Fruit fly (Drosophila melanogaster) whole organism, prepupa: Measurements from ENCODE around the gene CG34325.

Experiments used
- Blimp-1 ChIP-seq: fragments of 200-800 bp; sonication (Bioruptor generic); optimal IDR thresholded peaks from 3 replicates; lab custom pipeline; 2017; ENCODE audit warnings: missing biosample characterization, missing genetic modification characterization, mild to moderate bottlenecking, moderate library complexity, missing genetic modification reagents
- CG10631 ChIP-seq: fragments of 200-800 bp; sonication (Bioruptor generic); optimal IDR thresholded peaks from 2 replicates; lab custom pipeline; 2016; ENCODE audit warnings: missing biosample characterization, missing genetic modification characterization
- CG10669 ChIP-seq: fragments of 200-800 bp; sonication (Bioruptor generic); optimal IDR thresholded peaks from 3 replicates; lab custom pipeline; 2018; ENCODE audit warnings: missing biosample characterization, mild to moderate bottlenecking, missing genetic modification characterization, moderate library complexity
- CG11294 ChIP-seq: fragments of 200-800 bp; sonication (Bioruptor generic); IDR thresholded peaks from 2 replicates; pipeline ENCODE4 v1.3.6; 2022; ENCODE audit warnings: missing biosample characterization, missing genetic modification characterization
- CG11762 ChIP-seq: fragments of 200-800 bp; sonication (Bioruptor generic); optimal IDR thresholded peaks from 3 replicates; lab custom pipeline; 2016; ENCODE audit warnings: missing biosample characterization, missing genetic modification characterization; ENCODE audit not compliant: insufficient read depth
- CG11902 ChIP-seq: fragments of 200-800 bp; sonication (Bioruptor generic); optimal IDR thresholded peaks from 3 replicates; lab custom pipeline; 2016; ENCODE audit warnings: missing biosample characterization, missing genetic modification characterization
- CG1621 ChIP-seq: fragments of 200-800 bp; sonication (Bioruptor generic); optimal IDR thresholded peaks from 3 replicates; lab custom pipeline; 2018; ENCODE audit warnings: missing biosample characterization, mild to moderate bottlenecking, missing genetic modification characterization
- CG3032 ChIP-seq: fragments of 200-800 bp; optimal IDR thresholded peaks from 2 replicates; lab custom pipeline; 2019; ENCODE audit warnings: missing biosample characterization, mild to moderate bottlenecking, missing genetic modification characterization, moderate library complexity
- CG31627 ChIP-seq: fragments of 200-800 bp; sonication (Bioruptor generic); optimal IDR thresholded peaks from 3 replicates; lab custom pipeline; 2016; ENCODE audit warnings: missing biosample characterization, missing genetic modification characterization
- CG32006 ChIP-seq: fragments of 200-800 bp; sonication (Bioruptor generic); optimal IDR thresholded peaks from 3 replicates; lab custom pipeline; 2017; ENCODE audit warnings: missing biosample characterization, mild to moderate bottlenecking, missing genetic modification characterization
- CG6163 ChIP-seq: fragments of 200-800 bp; sonication (Bioruptor generic); IDR thresholded peaks from 3 replicates; pipeline ENCODE4 v1.3.6; 2022; ENCODE audit warnings: missing biosample characterization, missing genetic modification characterization
- CG6792 ChIP-seq: fragments of 200-800 bp; sonication (Bioruptor generic); optimal IDR thresholded peaks from 3 replicates; lab custom pipeline; 2016; ENCODE audit warnings: missing biosample characterization, missing genetic modification characterization
- CG6808 ChIP-seq: fragments of 200-800 bp; sonication (Bioruptor generic); optimal IDR thresholded peaks from 3 replicates; lab custom pipeline; 2017; ENCODE audit warnings: missing biosample characterization, missing genetic modification characterization, mild to moderate bottlenecking, moderate library complexity, missing genetic modification reagents
- CG7368 ChIP-seq: fragments of 200-800 bp; sonication (Bioruptor generic); optimal IDR thresholded peaks from 3 replicates; lab custom pipeline; 2016; ENCODE audit warnings: missing biosample characterization, missing genetic modification characterization
- CG8319 ChIP-seq: fragments of 200-800 bp; sonication (Bioruptor generic); optimal IDR thresholded peaks from 3 replicates; lab custom pipeline; 2016; ENCODE audit warnings: missing biosample characterization, missing genetic modification characterization
- CG8632 ChIP-seq: fragments of 200-800 bp; sonication (Bioruptor generic); optimal IDR thresholded peaks from 3 replicates; lab custom pipeline; 2016; ENCODE audit warnings: missing biosample characterization, missing genetic modification characterization
- Eip78C ChIP-seq: fragments of 200-800 bp; sonication (Bioruptor generic); peaks from one replicate; lab custom pipeline; 2016; ENCODE audit warnings: missing biosample characterization, missing genetic modification characterization
- Hr38 ChIP-seq: sonication (Bioruptor generic); optimal IDR thresholded peaks from 2 replicates; lab custom pipeline; 2016; ENCODE audit warnings: missing biosample characterization, missing genetic modification characterization
- Hr39 ChIP-seq: fragments of 200-800 bp; sonication (Bioruptor generic); optimal IDR thresholded peaks from 2 replicates; lab custom pipeline; 2016; ENCODE audit warnings: missing biosample characterization, missing genetic modification characterization
- Hr4 ChIP-seq: fragments of 200-800 bp; sonication (Bioruptor generic); optimal IDR thresholded peaks from 3 replicates; lab custom pipeline; 2016; ENCODE audit warnings: missing biosample characterization, missing genetic modification characterization
- Lpt ChIP-seq: fragments of 200-800 bp; sonication (Bioruptor generic); optimal IDR thresholded peaks from 3 replicates; lab custom pipeline; 2016; ENCODE audit warnings: missing biosample characterization, missing genetic modification characterization
- OdsH ChIP-seq: fragments of 200-800 bp; sonication (Bioruptor generic); optimal IDR thresholded peaks from 3 replicates; lab custom pipeline; 2016; ENCODE audit warnings: missing biosample characterization, missing genetic modification characterization
- Smox ChIP-seq: fragments of 200-800 bp; sonication (Bioruptor generic); optimal IDR thresholded peaks from 3 replicates; lab custom pipeline; 2016; ENCODE audit warnings: missing biosample characterization, missing genetic modification characterization
- Sox14 ChIP-seq: fragments of 200-800 bp; sonication (Bioruptor generic); optimal IDR thresholded peaks from 3 replicates; lab custom pipeline; 2016; ENCODE audit warnings: missing biosample characterization, missing genetic modification characterization
- Sox15 ChIP-seq: fragments of 200-800 bp; sonication (Bioruptor generic); optimal IDR thresholded peaks from 3 replicates; lab custom pipeline; 2016; ENCODE audit warnings: missing biosample characterization, missing genetic modification characterization
- achi ChIP-seq: fragments of 200-800 bp; sonication (Bioruptor generic); optimal IDR thresholded peaks from 3 replicates; lab custom pipeline; 2016; ENCODE audit warnings: missing biosample characterization, missing genetic modification characterization
- acj6 ChIP-seq: fragments of 200-800 bp; sonication (Bioruptor generic); optimal IDR thresholded peaks from 3 replicates; lab custom pipeline; 2016; ENCODE audit warnings: missing biosample characterization, missing genetic modification characterization
- eg ChIP-seq: fragments of 200-800 bp; sonication (Bioruptor generic); IDR thresholded peaks from 3 replicates; pipeline ENCODE4 v1.3.6; 2022; ENCODE audit warnings: missing biosample characterization, missing genetic modification characterization
- esn ChIP-seq: fragments of 200-800 bp; sonication (Bioruptor generic); optimal IDR thresholded peaks from 2 replicates; lab custom pipeline; 2016; ENCODE audit warnings: missing biosample characterization, mild to moderate bottlenecking, missing genetic modification characterization, moderate library complexity
- fd59A ChIP-seq: fragments of 200-800 bp; sonication (Bioruptor generic); optimal IDR thresholded peaks from 2 replicates; lab custom pipeline; 2017; ENCODE audit warnings: missing biosample characterization, mild to moderate bottlenecking, missing genetic modification characterization, missing genetic modification reagents
- fd85E ChIP-seq: fragments of 200-800 bp; sonication (Bioruptor generic); optimal IDR thresholded peaks from 3 replicates; lab custom pipeline; 2016; ENCODE audit warnings: missing biosample characterization, missing genetic modification characterization
- fkh ChIP-seq: fragments of 200-800 bp; sonication (Bioruptor generic); optimal IDR thresholded peaks from 3 replicates; lab custom pipeline; 2017; ENCODE audit warnings: missing biosample characterization, mild to moderate bottlenecking, missing genetic modification characterization, moderate library complexity
- lz ChIP-seq: fragments of 200-800 bp; sonication (Bioruptor generic); optimal IDR thresholded peaks from 3 replicates; lab custom pipeline; 2016; ENCODE audit warnings: missing biosample characterization, missing genetic modification characterization
- net ChIP-seq: fragments of 200-800 bp; sonication (Bioruptor generic); optimal IDR thresholded peaks from 3 replicates; lab custom pipeline; 2016; ENCODE audit warnings: missing biosample characterization, missing genetic modification characterization
- pdm3 ChIP-seq: fragments of 200-800 bp; sonication (Bioruptor generic); optimal IDR thresholded peaks from 3 replicates; lab custom pipeline; 2016; ENCODE audit warnings: missing biosample characterization, missing genetic modification characterization
- salr ChIP-seq, 2 experiments: fragments of 200-800 bp; sonication (Bioruptor generic); optimal IDR thresholded peaks; 3 replicates each; lab custom pipeline; 2016 to 2018; ENCODE audit warnings: missing biosample characterization in 2 of 2, missing genetic modification characterization in 2 of 2, mild to moderate bottlenecking in 1 of 2
- spab ChIP-seq: fragments of 200-800 bp; sonication (Bioruptor generic); optimal IDR thresholded peaks from 2 replicates; lab custom pipeline; 2017; ENCODE audit warnings: missing biosample characterization, mild to moderate bottlenecking, missing genetic modification characterization, missing genetic modification reagents
- vri ChIP-seq: fragments of 200-800 bp; sonication (Bioruptor generic); optimal IDR thresholded peaks from 3 replicates; lab custom pipeline; 2016; ENCODE audit warnings: missing biosample characterization, mild to moderate bottlenecking, missing genetic modification characterization

Gene CG34325

DNA sequence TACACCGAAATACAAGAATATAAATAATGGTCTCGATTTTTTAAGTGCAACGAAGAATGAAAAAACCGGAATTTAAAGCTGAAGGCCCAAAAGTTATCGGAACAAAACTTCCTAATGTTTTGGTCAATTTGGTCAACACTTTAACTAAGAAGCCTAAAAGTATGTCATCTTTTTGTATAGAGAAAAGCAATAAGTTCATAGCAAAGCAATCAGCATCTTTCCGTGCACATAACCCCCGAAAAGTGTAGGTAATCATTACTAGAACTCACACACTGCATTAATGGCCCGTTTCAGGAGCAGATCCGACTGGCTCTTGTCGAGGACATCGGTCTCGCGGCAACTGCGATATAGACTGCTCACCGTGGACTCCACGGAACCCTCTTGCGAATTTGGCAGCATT, 23.1 kb upstream of the CG34325 start:
- TF ChIP-seq fd85E (no peak), lz (GFP tag; lab: Kevin White, UChicago) (no peak), CG11902 (GFP tag; lab: Kevin White, UChicago) (no peak), pdm3 (GFP tag; lab: Kevin White, UChicago) (no peak), net (GFP tag; lab: Kevin White, UChicago) (no peak), CG7368 (GFP tag; lab: Kevin White, UChicago) (no peak), fd59A (GFP tag; lab: Kevin White, UChicago) (no peak), CG6792 (GFP tag; lab: Kevin White, UChicago) (no peak)

- TF ChIP-seq CG6808 (GFP tag; lab: Kevin White, UChicago) (no peak), salr (GFP tag; optimal IDR thresholded peaks at IDR 0.05; lab: Kevin White, UChicago) (no peak), Blimp-1 (GFP tag; lab: Kevin White, UChicago) (no peak), esn (GFP tag; lab: Kevin White, UChicago) (no peak), eg (no peak), Hr4 (no peak), fkh (no peak), Hr39 (no peak), CG10669 (GFP tag; lab: Kevin White, UChicago) (no peak), CG6792 (GFP tag; lab: Kevin White, UChicago) (no peak), acj6 (no peak), Lpt (GFP tag; lab: Kevin White, UChicago) (no peak), Eip78C (GFP tag; lab: Kevin White, UChicago) (no peak), CG1621 (tag; lab: Kevin White, UChicago) (no peak), OdsH (GFP tag; lab: Kevin White, UChicago) (no peak), vri (GFP tag; lab: Kevin White, UChicago) (no peak), CG8632 (GFP tag; lab: Kevin White, UChicago) (no peak), CG3032 (tag; lab: Kevin White, UChicago) (no peak), achi (no peak), spab (GFP tag; lab: Kevin White, UChicago) (no peak)
Observed at dm6 chrX:16742547-16742946, 21.3 kb upstream of the CG34325 start, which contains the start of gene Twdlalpha. Gene Twdlalpha (plus strand): TSS chrX:16742847.

- TF ChIP-seq CG11294 (no peak), Hr38 (GFP tag; lab: Kevin White, UChicago) (no peak), CG11902 (GFP tag; lab: Kevin White, UChicago) (no peak), Hr39 (no peak), CG8632 (GFP tag; lab: Kevin White, UChicago) (no peak), CG1621 (tag; lab: Kevin White, UChicago) (no peak), CG6808 (GFP tag; lab: Kevin White, UChicago) (no peak), CG32006 (GFP tag; lab: Kevin White, UChicago) (no peak), eg (no peak), CG6163 (GFP tag; lab: Robert Waterston, UW) (no peak), CG11762 (GFP tag; lab: Kevin White, UChicago) (no peak), CG3032 (tag; lab: Kevin White, UChicago) (no peak), Smox (GFP tag; lab: Kevin White, UChicago) (no peak), fd85E (no peak)
Observed at dm6 chrX:16740606-16741005, 19.4 kb upstream of the CG34325 start, which contains the start of gene CG32568. Gene CG32568 (plus strand): TSS chrX:16740906.

dm6 chrX:16737878-16738277, 16.7 kb upstream of the CG34325 start, which contains the start of gene TwdlZ:
Gene TwdlZ (plus strand): TSS chrX:16738178.
- no peak for TF ChIP-seq Hr38 (GFP tag; lab: Kevin White, UChicago)

- TF ChIP-seq OdsH (GFP tag; lab: Kevin White, UChicago) (no peak), CG31627 (no peak), Blimp-1 (GFP tag; lab: Kevin White, UChicago) (no peak), CG8632 (GFP tag; lab: Kevin White, UChicago) (no peak), spab (GFP tag; lab: Kevin White, UChicago) (no peak), Hr39 (no peak), lz (GFP tag; lab: Kevin White, UChicago) (no peak), Hr38 (GFP tag; lab: Kevin White, UChicago) (no peak), CG10631 (GFP tag; lab: Kevin White, UChicago) (no peak), Sox15 (GFP tag; lab: Kevin White, UChicago) (no peak), CG8319 (GFP tag; lab: Kevin White, UChicago) (no peak), Sox14 (no peak), eg (no peak), acj6 (no peak), salr (GFP tag; optimal IDR thresholded peaks at IDR 0.05; lab: Kevin White, UChicago) (no peak)
Observed at dm6 chrX:16736180-16736579, 15.0 kb upstream of the CG34325 start.
